Worm (Caenorhabditis elegans) whole organism, midembryonic: ENCODE data around the gene idhb-1.

ENCODE experiments used
- cog-1 ChIP-seq: sonication (generic microtip); optimal IDR thresholded peaks from 2 replicates; lab custom pipeline; 2016; ENCODE audit warnings: missing genetic modification characterization, missing compliant biosample characterization
- ref-1 ChIP-seq: fragments of 200-800 bp; sonication (Bioruptor generic); conservative IDR thresholded peaks from 2 replicates; pipeline ENCODE4 v1.3.6; 2022; ENCODE audit warnings: missing genetic modification reagents, missing genetic modification characterization, missing compliant biosample characterization
- tab-1 ChIP-seq: fragments of 200-800 bp; sonication (Bioruptor generic); IDR thresholded peaks from 2 replicates; pipeline ENCODE4 v1.3.6; 2022; ENCODE audit warnings: missing genetic modification characterization, missing compliant biosample characterization
- ztf-29 ChIP-seq: fragments of 200-800 bp; sonication (Bioruptor generic); IDR thresholded peaks from 2 replicates; pipeline ENCODE4 v1.3.6; 2022; ENCODE audit warnings: missing genetic modification reagents, missing genetic modification characterization, missing compliant biosample characterization

DNA sequence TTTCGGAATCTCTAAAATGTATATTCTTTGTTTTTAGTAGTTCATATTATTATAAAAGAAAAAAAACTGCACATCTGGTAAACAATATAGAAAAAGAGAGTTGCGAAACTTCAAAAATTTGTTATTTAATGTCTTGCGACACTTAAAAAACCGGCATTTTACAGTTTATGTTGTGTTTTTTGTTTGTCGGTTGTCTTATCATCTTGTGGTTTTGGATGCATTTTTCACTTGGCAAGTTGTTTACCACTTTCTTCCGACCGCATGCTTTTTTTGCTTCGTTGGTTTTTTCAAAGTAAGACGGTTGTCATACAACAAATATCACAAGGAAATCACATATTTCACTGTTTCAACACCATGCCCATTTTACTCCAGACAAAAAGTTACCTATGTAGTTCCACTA, 28.2 kb downstream of the idhb-1 start:
- TF ChIP-seq ref-1 (no peak), cog-1 (tag; lab: Kevin White, UChicago) (no peak), tab-1 (GFP tag; lab: Robert Waterston, UW) (no peak), ztf-29 (GFP tag; lab: Robert Waterston, UW) (no peak)
